Worm (Caenorhabditis elegans): Measurements from ENCODE around the gene rpc-2.

DNA sequence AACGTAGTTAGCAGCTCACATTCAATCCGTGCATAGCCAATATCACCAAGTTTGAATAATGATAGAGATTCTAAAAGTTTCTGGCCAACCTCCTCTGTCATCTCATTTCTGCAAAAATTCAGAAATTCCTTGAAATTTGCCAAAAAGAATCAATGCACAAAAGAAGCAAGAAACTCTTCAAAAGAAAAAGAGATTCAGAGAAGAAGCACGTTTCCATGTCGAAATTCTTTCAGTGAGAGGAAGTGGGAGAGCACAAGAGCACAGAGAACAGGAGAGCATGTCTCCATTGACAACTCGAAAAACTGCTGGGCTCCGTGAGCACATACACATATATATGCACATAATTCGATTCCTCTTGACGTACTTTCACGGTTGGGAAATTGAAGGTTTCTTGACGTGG lies 39.7 kb upstream of the rpc-2 start, which contains the start of gene nekl-4:
- no peak for TF ChIP-seq T22C8.4 (GFP tag; IDR thresholded peaks at IDR 0.05)
- no peak for TF ChIP-seq ztf-23 (GFP tag; IDR thresholded peaks at IDR 0.05)
- no peak for TF ChIP-seq klf-2 (GFP tag; conservative IDR thresholded peaks at IDR 0.05)
- TF ChIP-seq ref-1 (GFP tag; conservative IDR thresholded peaks at IDR 0.05) = no peak
- no peak for TF ChIP-seq flt-1 (GFP tag; IDR thresholded peaks at IDR 0.05)
